Worm (Caenorhabditis elegans) whole organism, L1 larva: ENCODE data around the gene C34B4.2.

Experiments used
- C16A3.4 ChIP-seq: fragments of 150-350 bp; optimal IDR thresholded peaks from 2 replicates; lab custom pipeline; 2014; ENCODE audit warnings: missing biosample characterization, missing genetic modification characterization
- blmp-1 ChIP-seq: fragments of 150-350 bp; optimal IDR thresholded peaks from 2 replicates; lab custom pipeline; 2014; ENCODE audit warnings: missing biosample characterization, missing genetic modification characterization
- ceh-8 ChIP-seq: fragments of 200-800 bp; sonication (Bioruptor generic); optimal IDR thresholded peaks from 2 replicates; lab custom pipeline; 2018; ENCODE audit warnings: mild to moderate bottlenecking, missing genetic modification characterization, moderate library complexity, missing compliant biosample characterization
- ceh-82 ChIP-seq, 3 experiments: fragments of 150-350 bp in 1 of 3; sonication (generic microtip) in 2 of 3; optimal IDR thresholded peaks; 2 replicates each; lab custom pipeline; 2014 to 2017; ENCODE audit warnings: missing biosample characterization in 3 of 3, missing genetic modification characterization in 3 of 3
- ceh-88 ChIP-seq: fragments of 200-800 bp; sonication (Bioruptor generic); IDR thresholded peaks from 2 replicates; pipeline ENCODE4 v1.3.6; 2022; ENCODE audit warnings: missing genetic modification characterization, missing compliant biosample characterization
- ces-1 ChIP-seq: fragments of 150-350 bp; optimal IDR thresholded peaks from 2 replicates; lab custom pipeline; 2014; ENCODE audit warnings: missing biosample characterization, missing genetic modification reagents, missing genetic modification characterization
- efl-1 ChIP-seq, 4 experiments: fragments of 150-350 bp; optimal IDR thresholded peaks in 3 of 4; peaks in 1 of 4; 1 replicate in 1 of 4; 2 replicates in 3 of 4; lab custom pipeline; 2014; ENCODE audit warnings: missing biosample characterization in 2 of 4, missing genetic modification characterization in 2 of 4, missing genetic modification reagents in 2 of 4
- egl-27 ChIP-seq, 2 experiments: fragments of 150-350 bp in 1 of 2; sonication (generic microtip); optimal IDR thresholded peaks; 3 replicates each; lab custom pipeline; 2017 to 2018; ENCODE audit warnings: missing biosample characterization in 2 of 2, missing genetic modification characterization in 2 of 2, missing genetic modification reagents in 2 of 2
- elt-2 ChIP-seq: sonication (generic microtip); optimal IDR thresholded peaks from 2 replicates; lab custom pipeline; 2016; ENCODE audit warnings: missing genetic modification characterization, mild to moderate bottlenecking, inconsistent platforms, missing compliant biosample characterization, missing genetic modification reagents
- elt-3 ChIP-seq, 6 experiments: fragments of 150-350 bp in 1 of 6; sonication (generic microtip); optimal IDR thresholded peaks; 2 replicates each; lab custom pipeline; 2017 to 2018; ENCODE audit warnings: missing biosample characterization in 6 of 6, missing genetic modification characterization in 6 of 6, inconsistent platforms in 1 of 6
- ets-5 ChIP-seq: fragments of 200-800 bp; sonication (Bioruptor generic); IDR thresholded peaks from 2 replicates; pipeline ENCODE4 v1.3.6; 2022; ENCODE audit warnings: missing genetic modification characterization, missing compliant biosample characterization
- fkh-10 ChIP-seq: sonication (generic microtip); optimal IDR thresholded peaks from 2 replicates; lab custom pipeline; 2017; ENCODE audit warnings: missing biosample characterization, missing genetic modification reagents, missing genetic modification characterization
- fkh-4 ChIP-seq: sonication (generic microtip); optimal IDR thresholded peaks from 2 replicates; lab custom pipeline; 2016; ENCODE audit warnings: missing compliant biosample characterization, missing genetic modification characterization, borderline replicate concordance
- grh-1 ChIP-seq: fragments of 200-800 bp; sonication (Bioruptor generic); IDR thresholded peaks from 2 replicates; pipeline ENCODE4 v1.3.6; 2022; ENCODE audit warnings: missing genetic modification reagents, missing genetic modification characterization, missing compliant biosample characterization
- hlh-4 ChIP-seq: sonication (generic microtip); optimal IDR thresholded peaks from 2 replicates; lab custom pipeline; 2016; ENCODE audit warnings: mild to moderate bottlenecking, missing genetic modification characterization, missing compliant biosample characterization
- lin-14 ChIP-seq: fragments of 200-800 bp; sonication (Bioruptor generic); optimal IDR thresholded peaks from 2 replicates; lab custom pipeline; 2018; ENCODE audit warnings: mild to moderate bottlenecking, missing genetic modification characterization, moderate library complexity, missing compliant biosample characterization
- lin-15B ChIP-seq: fragments of 150-350 bp; sonication (generic microtip); optimal IDR thresholded peaks from 3 replicates; lab custom pipeline; 2014; ENCODE audit warnings: missing biosample characterization, missing genetic modification characterization
- lin-39 ChIP-seq: fragments of 150-350 bp; optimal IDR thresholded peaks from 2 replicates; lab custom pipeline; 2014; ENCODE audit warnings: missing biosample characterization, missing genetic modification reagents, missing genetic modification characterization
- lsy-2 ChIP-seq, 2 experiments: fragments of 150-350 bp; optimal IDR thresholded peaks; 2 replicates each; lab custom pipeline; 2014; ENCODE audit warnings: missing biosample characterization in 2 of 2, missing genetic modification characterization in 2 of 2
- mab-9 ChIP-seq: fragments of 200-800 bp; sonication (Bioruptor generic); IDR thresholded peaks from 2 replicates; pipeline ENCODE4 v1.3.6; 2022; ENCODE audit warnings: missing genetic modification reagents, missing genetic modification characterization, missing compliant biosample characterization
- mdl-1 ChIP-seq, 2 experiments: fragments of 150-350 bp; optimal IDR thresholded peaks; 2 replicates each; lab custom pipeline; 2014 to 2017; ENCODE audit warnings: missing biosample characterization in 2 of 2, missing genetic modification characterization in 2 of 2, inconsistent platforms in 1 of 2
- mef-2 ChIP-seq: fragments of 150-350 bp; optimal IDR thresholded peaks from 2 replicates; lab custom pipeline; 2014; ENCODE audit warnings: missing biosample characterization, missing genetic modification characterization
- mep-1 ChIP-seq: fragments of 150-350 bp; optimal IDR thresholded peaks from 2 replicates; lab custom pipeline; 2014; ENCODE audit warnings: missing biosample characterization, missing genetic modification characterization
- nhr-11 ChIP-seq: fragments of 150-350 bp; optimal IDR thresholded peaks from 2 replicates; lab custom pipeline; 2014; ENCODE audit warnings: missing biosample characterization, missing genetic modification characterization
- nhr-20 ChIP-seq: sonication (generic microtip); optimal IDR thresholded peaks from 2 replicates; lab custom pipeline; 2016; ENCODE audit warnings: mild to moderate bottlenecking, missing genetic modification characterization, missing compliant biosample characterization
- nhr-76 ChIP-seq: sonication (generic microtip); optimal IDR thresholded peaks from 2 replicates; lab custom pipeline; 2017; ENCODE audit warnings: missing biosample characterization, missing genetic modification characterization
- nhr-77 ChIP-seq: fragments of 150-350 bp; optimal IDR thresholded peaks from 2 replicates; lab custom pipeline; 2014; ENCODE audit warnings: missing biosample characterization, missing genetic modification characterization
- pax-3 ChIP-seq: fragments of 200-800 bp; sonication (Bioruptor generic); optimal IDR thresholded peaks from 2 replicates; lab custom pipeline; 2018; ENCODE audit warnings: mild to moderate bottlenecking, missing genetic modification characterization, moderate library complexity, missing compliant biosample characterization
- rnt-1 ChIP-seq: sonication (generic microtip); optimal IDR thresholded peaks from 2 replicates; lab custom pipeline; 2016; ENCODE audit warnings: mild to moderate bottlenecking, missing genetic modification characterization, moderate library complexity, missing compliant biosample characterization
- snu-23 ChIP-seq: sonication (generic microtip); optimal IDR thresholded peaks from 2 replicates; lab custom pipeline; 2016; ENCODE audit warnings: missing genetic modification characterization, missing compliant biosample characterization
- sup-37 ChIP-seq: fragments of 200-800 bp; sonication (Bioruptor generic); optimal IDR thresholded peaks from 2 replicates; lab custom pipeline; 2018; ENCODE audit warnings: mild to moderate bottlenecking, missing genetic modification characterization, missing compliant biosample characterization
- swsn-7 ChIP-seq: sonication (generic microtip); optimal IDR thresholded peaks from 2 replicates; lab custom pipeline; 2016; ENCODE audit warnings: missing genetic modification characterization, missing compliant biosample characterization
- tlp-1 ChIP-seq: fragments of 150-350 bp; optimal IDR thresholded peaks from 2 replicates; lab custom pipeline; 2014; ENCODE audit warnings: missing biosample characterization, missing genetic modification characterization
- unc-130 ChIP-seq: fragments of 150-350 bp; optimal IDR thresholded peaks from 2 replicates; lab custom pipeline; 2017; ENCODE audit warnings: missing biosample characterization, missing genetic modification characterization, inconsistent platforms
- unc-30 ChIP-seq: sonication (generic microtip); optimal IDR thresholded peaks from 2 replicates; lab custom pipeline; 2017; ENCODE audit warnings: missing biosample characterization, missing genetic modification characterization
- unc-62 ChIP-seq: fragments of 150-350 bp; optimal IDR thresholded peaks from 2 replicates; lab custom pipeline; 2014; ENCODE audit warnings: missing biosample characterization, missing genetic modification reagents, missing genetic modification characterization
- unc-98 ChIP-seq: fragments of 200-800 bp; sonication (Bioruptor generic); IDR thresholded peaks from 2 replicates; pipeline ENCODE4 v1.3.6; 2022; ENCODE audit warnings: missing genetic modification characterization, missing compliant biosample characterization
- ztf-11 ChIP-seq, 2 experiments: sonication (generic microtip); optimal IDR thresholded peaks; 2 replicates each; lab custom pipeline; 2016 to 2017; ENCODE audit warnings: missing genetic modification characterization in 2 of 2, missing biosample characterization in 1 of 2, missing compliant biosample characterization in 1 of 2

C34B4.2 gene

ce11 chrV:13111599-13112191 is 28.8 kb downstream of the C34B4.2 start:
- TF ChIP-seq ceh-88 (GFP tag; lab: Robert Waterston, UW) (no peak), efl-1 (optimal IDR thresholded peaks at IDR 0.05; lab: Kevin White, UChicago) (no peak), efl-1 (GFP tag; optimal IDR thresholded peaks at IDR 0.05 in 1 of 2; lab: Kevin White, UChicago) (no peak), nhr-11 (tag; lab: Kevin White, UChicago) (no peak), ceh-82 (tag; optimal IDR thresholded peaks at IDR 0.05; lab: Kevin White, UChicago) (peak in 1 of 3 experiments; percentile 12), lin-14 (peak; percentile 69), lin-15B (tag; lab: Kevin White, UChicago) (no peak), pax-3 (tag; lab: Kevin White, UChicago) (no peak)

ce11 chrV:13112937-13113497 is 30.2 kb downstream of the C34B4.2 start:
- TF ChIP-seq ces-1 (GFP tag; lab: Kevin White, UChicago) (peak; percentile 12), fkh-10 (GFP tag; lab: Kevin White, UChicago) (peak; percentile 10), sup-37 (no peak), lin-14 (peak; percentile 8)

- no peak for TF ChIP-seq C16A3.4 (tag; lab: Kevin White, UChicago)
- TF ChIP-seq lin-14, result peak; percentile 37
- no peak for TF ChIP-seq nhr-77 (tag; lab: Kevin White, UChicago)
- no peak for TF ChIP-seq ztf-11 (tag; optimal IDR thresholded peaks at IDR 0.05; lab: Kevin White, UChicago)
- TF ChIP-seq lsy-2 (tag; optimal IDR thresholded peaks at IDR 0.05; lab: Kevin White, UChicago), result no peak
- TF ChIP-seq, all 84 proteins: peak for 1
Measured at ce11 chrV:13114552-13115237, 31.8 kb downstream of the C34B4.2 start.

- TF ChIP-seq nhr-20 (no peak), hlh-4 (tag; lab: Kevin White, UChicago) (no peak), grh-1 (no peak), elt-3 (tag; optimal IDR thresholded peaks at IDR 0.05; lab: Kevin White, UChicago) (no peak), lin-39 (tag; lab: Kevin White, UChicago) (no peak), mep-1 (peak; percentile 14), lin-14 (peak; percentile 2), pax-3 (tag; lab: Kevin White, UChicago) (no peak), egl-27 (tag; optimal IDR thresholded peaks at IDR 0.05; lab: Kevin White, UChicago) (no peak), blmp-1 (tag; lab: Kevin White, UChicago) (peak; percentile 62), elt-2 (tag; lab: Kevin White, UChicago) (no peak), unc-130 (tag; lab: Kevin White, UChicago) (no peak), ets-5 (no peak), ces-1 (GFP tag; lab: Kevin White, UChicago) (no peak), fkh-4 (no peak), ceh-82 (tag; optimal IDR thresholded peaks at IDR 0.05; lab: Kevin White, UChicago) (no peak), snu-23 (GFP tag; lab: Kevin White, UChicago) (no peak)
Measured at ce11 chrV:13116114-13116603, 33.3 kb downstream of the C34B4.2 start, which contains the start of gene acly-2. Gene acly-2, plus strand, starts transcription at chrV:13116488.

- no peak for TF ChIP-seq unc-30 (tag; lab: Kevin White, UChicago)
- no peak for TF ChIP-seq unc-62
- no peak for TF ChIP-seq mdl-1 (tag; optimal IDR thresholded peaks at IDR 0.05; lab: Kevin White, UChicago)
- no peak for TF ChIP-seq rnt-1 (tag; lab: Kevin White, UChicago)
- TF ChIP-seq mef-2 (tag; lab: Kevin White, UChicago), result no peak
- TF ChIP-seq unc-98, result no peak
- no peak for TF ChIP-seq ceh-8 (GFP tag; lab: Kevin White, UChicago)
- TF ChIP-seq hlh-4 (tag; lab: Kevin White, UChicago), result no peak
- no peak for TF ChIP-seq tlp-1
- TF ChIP-seq mab-9 (GFP tag; lab: Robert Waterston, UW), result no peak
- no peak for TF ChIP-seq sup-37
- no peak for TF ChIP-seq swsn-7
- no peak for TF ChIP-seq nhr-76 (tag; lab: Kevin White, UChicago)
Measured at ce11 chrV:13120097-13120496, 37.2 kb downstream of the C34B4.2 start, which contains the start of gene max-1. Gene max-1, minus strand, starts transcription at chrV:13120220.
